In genomic region chrV:11430823-11431222, ce11 we compare ENCODE assay signal across 4 worm cellular contexts.
A peak's percentile ranks its signal among the peaks of the same experiment; 100 is the strongest.
TF ChIP-seq lines count a peak whose summit lies in the region.

No protein-coding gene starts in this region.

TF ChIP-seq in whole organism, L1 larva, 84 proteins besides CTCF, POLR2A, EP300 and RAD21:
- TF ChIP-seq ceh-82 (tag; optimal IDR thresholded peaks at IDR 0.05; lab: Kevin White, UChicago), result no peak
- no peak for TF ChIP-seq fkh-4 (tag; optimal IDR thresholded peaks at IDR 0.05; lab: Kevin White, UChicago; ENCODE audit: borderline replicate concordance)
- peak; percentile 11 for TF ChIP-seq lin-14 (GFP tag; optimal IDR thresholded peaks at IDR 0.05; lab: Kevin White, UChicago)
- peak; percentile 72 for TF ChIP-seq fkh-10 (GFP tag; optimal IDR thresholded peaks at IDR 0.05; lab: Kevin White, UChicago)
- no peak for TF ChIP-seq efl-1 (optimal IDR thresholded peaks at IDR 0.05; lab: Kevin White, UChicago)
- no peak for TF ChIP-seq efl-1 (GFP tag; optimal IDR thresholded peaks at IDR 0.05 in 1 of 2; lab: Kevin White, UChicago)
- no peak for TF ChIP-seq nhr-84 (tag; optimal IDR thresholded peaks at IDR 0.05; lab: Kevin White, UChicago)

TF ChIP-seq in whole organism, L3 larva, 47 proteins besides CTCF, POLR2A, EP300 and RAD21:
- TF ChIP-seq fkh-10 (GFP tag; optimal IDR thresholded peaks at IDR 0.05; lab: Kevin White, UChicago) (peak; percentile 72), ztf-11 (tag; optimal IDR thresholded peaks at IDR 0.05; lab: Kevin White, UChicago) (no peak)

TF ChIP-seq in whole organism, L4 larva, 104 proteins besides CTCF, POLR2A, EP300 and RAD21:
- TF ChIP-seq ama-1 (optimal IDR thresholded peaks at IDR 0.05; lab: Kevin White, UChicago) (no peak), fkh-10 (GFP tag; optimal IDR thresholded peaks at IDR 0.05; lab: Kevin White, UChicago) (peak; percentile 17)
TF ChIP-seq in whole organism, L4 larva: peak in this region for 1.

TF ChIP-seq in whole organism, late embryonic, 69 proteins besides CTCF, POLR2A, EP300 and RAD21:
- TF ChIP-seq hlh-8 (tag; optimal IDR thresholded peaks at IDR 0.05; lab: Kevin White, UChicago) (no peak), unc-42 (tag; optimal IDR thresholded peaks at IDR 0.05; lab: Kevin White, UChicago) (peak; percentile 40), pag-3 (tag; optimal IDR thresholded peaks at IDR 0.05; lab: Kevin White, UChicago; ENCODE audit: borderline replicate concordance) (no peak)
TF ChIP-seq in whole organism, late embryonic: peak in this region for 1.

Comparison
In these comparisons a context has a peak if more than half of its experiments do, and no peak if none do; other contexts are left out.
1. Of the 29 proteins assayed by ChIP-seq in both whole organism, L4 larva and whole organism, L1 larva: peak only in whole organism, L4 larva: none; only in whole organism, L1 larva: none; in both: fkh-10; in neither: 28.